Worm (Caenorhabditis elegans) whole organism, L1 larva: ENCODE data around the gene F21D12.2.

Experiments used
- C04F5.9 ChIP-seq: sonication (generic microtip); optimal IDR thresholded peaks from 2 replicates; lab custom pipeline; 2016; ENCODE audit warnings: missing genetic modification characterization, missing compliant biosample characterization
- C34B4.2 ChIP-seq: sonication (generic microtip); optimal IDR thresholded peaks from 2 replicates; lab custom pipeline; 2017; ENCODE audit warnings: mild to moderate bottlenecking, missing genetic modification characterization, missing compliant biosample characterization
- F16B12.6 ChIP-seq: fragments of 150-350 bp; optimal IDR thresholded peaks from 2 replicates; lab custom pipeline; 2014; ENCODE audit warnings: missing biosample characterization, missing genetic modification characterization
- alr-1 ChIP-seq: fragments of 200-800 bp; sonication (Bioruptor generic); optimal IDR thresholded peaks from 2 replicates; lab custom pipeline; 2018; ENCODE audit warnings: borderline replicate concordance, mild to moderate bottlenecking, missing genetic modification characterization, missing compliant biosample characterization
- aly-2 ChIP-seq: fragments of 150-350 bp; optimal IDR thresholded peaks from 2 replicates; lab custom pipeline; 2014; ENCODE audit warnings: missing biosample characterization, missing genetic modification characterization
- blmp-1 ChIP-seq: fragments of 150-350 bp; optimal IDR thresholded peaks from 2 replicates; lab custom pipeline; 2014; ENCODE audit warnings: missing biosample characterization, missing genetic modification characterization
- ceh-8 ChIP-seq: fragments of 200-800 bp; sonication (Bioruptor generic); optimal IDR thresholded peaks from 2 replicates; lab custom pipeline; 2018; ENCODE audit warnings: mild to moderate bottlenecking, missing genetic modification characterization, moderate library complexity, missing compliant biosample characterization
- ceh-90 ChIP-seq: sonication (generic microtip); optimal IDR thresholded peaks from 2 replicates; lab custom pipeline; 2016; ENCODE audit warnings: missing genetic modification characterization, missing compliant biosample characterization
- ces-1 ChIP-seq: fragments of 150-350 bp; optimal IDR thresholded peaks from 2 replicates; lab custom pipeline; 2014; ENCODE audit warnings: missing biosample characterization, missing genetic modification reagents, missing genetic modification characterization
- dpl-1 ChIP-seq, 3 experiments: fragments of 150-350 bp in 2 of 3; sonication (generic microtip) in 1 of 3; optimal IDR thresholded peaks; 2 replicates each; lab custom pipeline; 2014 to 2017; ENCODE audit warnings: missing biosample characterization in 3 of 3, missing genetic modification characterization in 3 of 3, missing genetic modification reagents in 3 of 3
- egl-27 ChIP-seq, 2 experiments: fragments of 150-350 bp in 1 of 2; sonication (generic microtip); optimal IDR thresholded peaks; 3 replicates each; lab custom pipeline; 2017 to 2018; ENCODE audit warnings: missing biosample characterization in 2 of 2, missing genetic modification characterization in 2 of 2, missing genetic modification reagents in 2 of 2
- elt-2 ChIP-seq: sonication (generic microtip); optimal IDR thresholded peaks from 2 replicates; lab custom pipeline; 2016; ENCODE audit warnings: missing genetic modification characterization, mild to moderate bottlenecking, inconsistent platforms, missing compliant biosample characterization, missing genetic modification reagents
- ets-5 ChIP-seq: fragments of 200-800 bp; sonication (Bioruptor generic); IDR thresholded peaks from 2 replicates; pipeline ENCODE4 v1.3.6; 2022; ENCODE audit warnings: missing genetic modification characterization, missing compliant biosample characterization
- fkh-10 ChIP-seq: sonication (generic microtip); optimal IDR thresholded peaks from 2 replicates; lab custom pipeline; 2017; ENCODE audit warnings: missing biosample characterization, missing genetic modification reagents, missing genetic modification characterization
- fkh-4 ChIP-seq: sonication (generic microtip); optimal IDR thresholded peaks from 2 replicates; lab custom pipeline; 2016; ENCODE audit warnings: missing compliant biosample characterization, missing genetic modification characterization, borderline replicate concordance
- fkh-8 ChIP-seq: sonication (generic microtip); optimal IDR thresholded peaks from 2 replicates; lab custom pipeline; 2016; ENCODE audit warnings: mild to moderate bottlenecking, missing genetic modification characterization, missing compliant biosample characterization
- fos-1 ChIP-seq: fragments of 150-350 bp; optimal IDR thresholded peaks from 2 replicates; lab custom pipeline; 2014; ENCODE audit warnings: missing biosample characterization, missing genetic modification characterization
- hlh-17 ChIP-seq: fragments of 200-800 bp; sonication (Bioruptor generic); optimal IDR thresholded peaks from 2 replicates; lab custom pipeline; 2018; ENCODE audit warnings: missing genetic modification characterization, mild to moderate bottlenecking, missing compliant biosample characterization, moderate library complexity, borderline replicate concordance
- hlh-4 ChIP-seq: sonication (generic microtip); optimal IDR thresholded peaks from 2 replicates; lab custom pipeline; 2016; ENCODE audit warnings: mild to moderate bottlenecking, missing genetic modification characterization, missing compliant biosample characterization
- hpl-2 ChIP-seq: fragments of 150-350 bp; optimal IDR thresholded peaks from 2 replicates; lab custom pipeline; 2014; ENCODE audit warnings: missing biosample characterization, missing genetic modification reagents, missing genetic modification characterization
- irx-1 ChIP-seq: sonication (generic microtip); optimal IDR thresholded peaks from 2 replicates; lab custom pipeline; 2016; ENCODE audit warnings: missing genetic modification characterization, missing compliant biosample characterization
- isw-1 ChIP-seq: fragments of 200-800 bp; sonication (Bioruptor generic); IDR thresholded peaks from 2 replicates; pipeline ENCODE4 v1.3.6; 2022; ENCODE audit warnings: missing genetic modification characterization, missing compliant biosample characterization
- lin-13 ChIP-seq: fragments of 150-350 bp; optimal IDR thresholded peaks from 2 replicates; lab custom pipeline; 2014; ENCODE audit warnings: missing biosample characterization, missing genetic modification reagents, missing genetic modification characterization
- lin-14 ChIP-seq: fragments of 200-800 bp; sonication (Bioruptor generic); optimal IDR thresholded peaks from 2 replicates; lab custom pipeline; 2018; ENCODE audit warnings: mild to moderate bottlenecking, missing genetic modification characterization, moderate library complexity, missing compliant biosample characterization
- lin-15B ChIP-seq: fragments of 150-350 bp; sonication (generic microtip); optimal IDR thresholded peaks from 3 replicates; lab custom pipeline; 2014; ENCODE audit warnings: missing biosample characterization, missing genetic modification characterization
- lin-35 ChIP-seq, 2 experiments: fragments of 150-350 bp; optimal IDR thresholded peaks; 2 replicates each; lab custom pipeline; 2014; ENCODE audit warnings: missing biosample characterization in 2 of 2, missing genetic modification characterization in 2 of 2, missing genetic modification reagents in 2 of 2
- lin-39 ChIP-seq: fragments of 150-350 bp; optimal IDR thresholded peaks from 2 replicates; lab custom pipeline; 2014; ENCODE audit warnings: missing biosample characterization, missing genetic modification reagents, missing genetic modification characterization
- lir-3 ChIP-seq: sonication (generic microtip); optimal IDR thresholded peaks from 2 replicates; lab custom pipeline; 2016; ENCODE audit warnings: mild to moderate bottlenecking, missing genetic modification characterization, moderate library complexity, missing compliant biosample characterization; ENCODE audit not compliant: poor library complexity
- lsy-2 ChIP-seq, 2 experiments: fragments of 150-350 bp; optimal IDR thresholded peaks; 2 replicates each; lab custom pipeline; 2014; ENCODE audit warnings: missing biosample characterization in 2 of 2, missing genetic modification characterization in 2 of 2
- mab-9 ChIP-seq: fragments of 200-800 bp; sonication (Bioruptor generic); IDR thresholded peaks from 2 replicates; pipeline ENCODE4 v1.3.6; 2022; ENCODE audit warnings: missing genetic modification reagents, missing genetic modification characterization, missing compliant biosample characterization
- mef-2 ChIP-seq: fragments of 150-350 bp; optimal IDR thresholded peaks from 2 replicates; lab custom pipeline; 2014; ENCODE audit warnings: missing biosample characterization, missing genetic modification characterization
- mep-1 ChIP-seq: fragments of 150-350 bp; optimal IDR thresholded peaks from 2 replicates; lab custom pipeline; 2014; ENCODE audit warnings: missing biosample characterization, missing genetic modification characterization
- nhr-11 ChIP-seq: fragments of 150-350 bp; optimal IDR thresholded peaks from 2 replicates; lab custom pipeline; 2014; ENCODE audit warnings: missing biosample characterization, missing genetic modification characterization
- nhr-12 ChIP-seq: sonication (generic microtip); optimal IDR thresholded peaks from 2 replicates; lab custom pipeline; 2017; ENCODE audit warnings: missing biosample characterization, missing genetic modification characterization
- nhr-20 ChIP-seq: sonication (generic microtip); optimal IDR thresholded peaks from 2 replicates; lab custom pipeline; 2016; ENCODE audit warnings: mild to moderate bottlenecking, missing genetic modification characterization, missing compliant biosample characterization
- nhr-28 ChIP-seq: fragments of 150-350 bp; optimal IDR thresholded peaks from 2 replicates; lab custom pipeline; 2014; ENCODE audit warnings: missing biosample characterization, missing genetic modification characterization
- nhr-47 ChIP-seq: sonication (generic microtip); optimal IDR thresholded peaks from 2 replicates; lab custom pipeline; 2016; ENCODE audit warnings: mild to moderate bottlenecking, missing genetic modification characterization, moderate library complexity, missing compliant biosample characterization
- nhr-71 ChIP-seq: sonication (generic microtip); optimal IDR thresholded peaks from 2 replicates; lab custom pipeline; 2016; ENCODE audit warnings: mild to moderate bottlenecking, missing genetic modification characterization, moderate library complexity, missing compliant biosample characterization
- nhr-76 ChIP-seq: sonication (generic microtip); optimal IDR thresholded peaks from 2 replicates; lab custom pipeline; 2017; ENCODE audit warnings: missing biosample characterization, missing genetic modification characterization
- nhr-77 ChIP-seq: fragments of 150-350 bp; optimal IDR thresholded peaks from 2 replicates; lab custom pipeline; 2014; ENCODE audit warnings: missing biosample characterization, missing genetic modification characterization
- nhr-90 ChIP-seq: sonication (generic microtip); optimal IDR thresholded peaks from 2 replicates; lab custom pipeline; 2016; ENCODE audit warnings: mild to moderate bottlenecking, missing genetic modification characterization, missing compliant biosample characterization; ENCODE audit not compliant: poor library complexity
- pag-3 ChIP-seq: sonication (generic microtip); optimal IDR thresholded peaks from 2 replicates; lab custom pipeline; 2017; ENCODE audit warnings: missing genetic modification characterization, mild to moderate bottlenecking, missing compliant biosample characterization, antibody characterized with exemption, borderline replicate concordance; ENCODE audit not compliant: insufficient read depth
- rnt-1 ChIP-seq: sonication (generic microtip); optimal IDR thresholded peaks from 2 replicates; lab custom pipeline; 2016; ENCODE audit warnings: mild to moderate bottlenecking, missing genetic modification characterization, moderate library complexity, missing compliant biosample characterization
- skn-1 ChIP-seq: fragments of 150-350 bp; optimal IDR thresholded peaks from 2 replicates; lab custom pipeline; 2014; ENCODE audit warnings: missing biosample characterization, missing genetic modification characterization
- snpc-4 ChIP-seq: fragments of 150-350 bp; optimal IDR thresholded peaks from 2 replicates; lab custom pipeline; 2014; ENCODE audit warnings: missing biosample characterization, missing genetic modification characterization
- sox-4 ChIP-seq: sonication (generic microtip); optimal IDR thresholded peaks from 2 replicates; lab custom pipeline; 2016; ENCODE audit warnings: missing genetic modification characterization, missing compliant biosample characterization
- sup-37 ChIP-seq: fragments of 200-800 bp; sonication (Bioruptor generic); optimal IDR thresholded peaks from 2 replicates; lab custom pipeline; 2018; ENCODE audit warnings: mild to moderate bottlenecking, missing genetic modification characterization, missing compliant biosample characterization
- tlp-1 ChIP-seq: fragments of 150-350 bp; optimal IDR thresholded peaks from 2 replicates; lab custom pipeline; 2014; ENCODE audit warnings: missing biosample characterization, missing genetic modification characterization
- unc-130 ChIP-seq: fragments of 150-350 bp; optimal IDR thresholded peaks from 2 replicates; lab custom pipeline; 2017; ENCODE audit warnings: missing biosample characterization, missing genetic modification characterization, inconsistent platforms
- unc-30 ChIP-seq: sonication (generic microtip); optimal IDR thresholded peaks from 2 replicates; lab custom pipeline; 2017; ENCODE audit warnings: missing biosample characterization, missing genetic modification characterization
- unc-86 ChIP-seq: sonication (generic microtip); optimal IDR thresholded peaks from 2 replicates; lab custom pipeline; 2016; ENCODE audit warnings: missing genetic modification characterization, missing compliant biosample characterization
- unc-98 ChIP-seq: fragments of 200-800 bp; sonication (Bioruptor generic); IDR thresholded peaks from 2 replicates; pipeline ENCODE4 v1.3.6; 2022; ENCODE audit warnings: missing genetic modification characterization, missing compliant biosample characterization
- zip-4 ChIP-seq: fragments of 200-800 bp; sonication (Bioruptor generic); optimal IDR thresholded peaks from 2 replicates; lab custom pipeline; 2018; ENCODE audit warnings: mild to moderate bottlenecking, missing genetic modification characterization, moderate library complexity, missing compliant biosample characterization

Gene F21D12.2

DNA sequence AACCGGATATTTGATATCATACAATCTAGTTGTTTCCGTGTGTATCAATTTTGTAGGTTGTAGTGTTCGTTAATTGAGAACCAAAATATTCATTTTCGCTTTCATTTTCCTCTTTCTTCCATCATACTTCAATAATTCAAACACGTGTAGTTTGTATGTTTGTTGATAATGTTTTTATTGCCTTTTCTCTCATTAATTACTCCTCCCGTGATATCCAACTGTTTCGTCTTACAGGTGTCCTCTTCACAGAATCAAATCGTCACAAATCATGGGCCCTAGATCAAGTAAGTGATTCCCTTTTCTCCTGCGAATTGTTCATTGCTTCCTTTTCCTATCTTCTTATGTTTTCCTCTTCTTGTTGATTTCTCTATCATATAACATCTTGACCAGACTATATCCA lies 21.4 kb downstream of the F21D12.2 start, which contains the start of gene nhr-21 (continued):
- no peak for TF ChIP-seq unc-86
- TF ChIP-seq lin-13 (GFP tag; lab: Kevin White, UChicago), result no peak
- TF ChIP-seq lir-3, result no peak
- no peak for TF ChIP-seq mef-2 (tag; lab: Kevin White, UChicago)
- no peak for TF ChIP-seq ces-1 (GFP tag; lab: Kevin White, UChicago)
- peak; percentile 44 for TF ChIP-seq irx-1 (tag; lab: Kevin White, UChicago)
- no peak for TF ChIP-seq sup-37 (GFP tag; lab: Kevin White, UChicago)
- TF ChIP-seq lin-35 (GFP tag; optimal IDR thresholded peaks at IDR 0.05; lab: Kevin White, UChicago), result peak in 1 of 2 experiments; percentile 40
- TF ChIP-seq lin-15B (tag; lab: Kevin White, UChicago), result no peak
- no peak for TF ChIP-seq mep-1 (tag; lab: Kevin White, UChicago)
- peak; percentile 89 for TF ChIP-seq blmp-1 (tag; lab: Kevin White, UChicago)
- TF ChIP-seq F16B12.6 (tag; lab: Kevin White, UChicago), result no peak
- no peak for TF ChIP-seq sox-4 (tag; lab: Kevin White, UChicago)
- peak; percentile 18 for TF ChIP-seq fos-1
- no peak for TF ChIP-seq ceh-90 (tag; lab: Kevin White, UChicago)
- no peak for TF ChIP-seq zip-4 (GFP tag; lab: Kevin White, UChicago)
- TF ChIP-seq nhr-12 (tag; lab: Kevin White, UChicago), result no peak
- no peak for TF ChIP-seq ets-5
- no peak for TF ChIP-seq C04F5.9 (tag; lab: Kevin White, UChicago)
- TF ChIP-seq ceh-8 (GFP tag; lab: Kevin White, UChicago), result no peak
- peak; percentile 14 for TF ChIP-seq rnt-1 (tag; lab: Kevin White, UChicago)
- no peak for TF ChIP-seq fkh-4 (tag; lab: Kevin White, UChicago)
- peak; percentile 46 for TF ChIP-seq nhr-47 (tag; lab: Kevin White, UChicago)
- TF ChIP-seq nhr-20 (tag; lab: Kevin White, UChicago), result peak; percentile 89
- TF ChIP-seq snpc-4 (tag; lab: Kevin White, UChicago), result no peak
- TF ChIP-seq nhr-71 (tag; lab: Kevin White, UChicago), result peak; percentile 88
- no peak for TF ChIP-seq C34B4.2 (tag; lab: Kevin White, UChicago)
- peak; percentile 85 for TF ChIP-seq lin-14
- TF ChIP-seq isw-1 (GFP tag; lab: Robert Waterston, UW), result no peak
- TF ChIP-seq skn-1 (tag; lab: Kevin White, UChicago), result no peak
- TF ChIP-seq mab-9, result no peak
- TF ChIP-seq unc-30 (tag; lab: Kevin White, UChicago), result no peak
- peak; percentile 73 for TF ChIP-seq nhr-90
- no peak for TF ChIP-seq alr-1 (tag; lab: Kevin White, UChicago)
- TF ChIP-seq dpl-1 (GFP tag; optimal IDR thresholded peaks at IDR 0.05; lab: Kevin White, UChicago), result no peak
- TF ChIP-seq fkh-8 (tag; lab: Kevin White, UChicago), result no peak
- no peak for TF ChIP-seq fkh-10 (GFP tag; lab: Kevin White, UChicago)
- no peak for TF ChIP-seq nhr-76
- no peak for TF ChIP-seq pag-3 (tag; lab: Kevin White, UChicago)
- TF ChIP-seq hpl-2 (GFP tag; lab: Kevin White, UChicago), result no peak
- no peak for TF ChIP-seq hlh-17
- no peak for TF ChIP-seq nhr-77 (tag; lab: Kevin White, UChicago)
- no peak for TF ChIP-seq nhr-28 (tag; lab: Kevin White, UChicago)
- no peak for TF ChIP-seq tlp-1 (tag; lab: Kevin White, UChicago)
- TF ChIP-seq nhr-11 (tag; lab: Kevin White, UChicago), result no peak
- TF ChIP-seq unc-130 (tag; lab: Kevin White, UChicago), result peak; percentile 28
- TF ChIP-seq lsy-2 (tag; optimal IDR thresholded peaks at IDR 0.05; lab: Kevin White, UChicago), result peak; percentile 28 to 40
- TF ChIP-seq aly-2 (tag; lab: Kevin White, UChicago), result no peak
- TF ChIP-seq lin-39 (tag; lab: Kevin White, UChicago), result no peak
- no peak for TF ChIP-seq hlh-4 (tag; lab: Kevin White, UChicago)
- no peak for TF ChIP-seq egl-27 (tag; optimal IDR thresholded peaks at IDR 0.05; lab: Kevin White, UChicago)
- no peak for TF ChIP-seq unc-98 (GFP tag; lab: Robert Waterston, UW)
- TF ChIP-seq elt-2, result no peak
